Worm (Caenorhabditis elegans): ENCODE data around the gene argn-1.

DNA sequence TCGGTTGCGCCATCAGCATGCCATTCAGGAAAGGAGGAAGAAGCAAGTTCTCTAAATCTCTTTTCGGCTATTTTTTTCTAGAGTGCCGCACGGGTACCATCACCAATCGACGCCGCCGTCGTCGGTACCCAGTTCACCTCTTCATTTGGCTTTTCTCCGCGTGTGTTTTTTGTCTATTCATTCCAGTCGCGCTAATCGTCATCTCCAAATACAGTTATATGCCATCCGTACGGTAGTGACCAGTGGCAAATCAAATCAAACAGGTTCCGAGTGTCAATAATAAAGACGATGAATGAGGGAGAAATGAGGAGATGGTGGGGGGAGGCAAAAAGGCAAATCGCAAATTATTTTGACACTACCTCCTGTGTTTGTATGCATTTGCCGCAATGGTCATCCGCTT lies 31.4 kb downstream of the argn-1 start:
- TF ChIP-seq ztf-23 (GFP tag; IDR thresholded peaks at IDR 0.05), result no peak
- no peak for TF ChIP-seq flt-1 (GFP tag; IDR thresholded peaks at IDR 0.05)

Data from whole organism, midembryonic.